Worm (Caenorhabditis elegans): Measurements from ENCODE around the gene ttr-34.
A peak's percentile ranks its signal among the peaks of the same experiment; 100 is the strongest.

DNA sequence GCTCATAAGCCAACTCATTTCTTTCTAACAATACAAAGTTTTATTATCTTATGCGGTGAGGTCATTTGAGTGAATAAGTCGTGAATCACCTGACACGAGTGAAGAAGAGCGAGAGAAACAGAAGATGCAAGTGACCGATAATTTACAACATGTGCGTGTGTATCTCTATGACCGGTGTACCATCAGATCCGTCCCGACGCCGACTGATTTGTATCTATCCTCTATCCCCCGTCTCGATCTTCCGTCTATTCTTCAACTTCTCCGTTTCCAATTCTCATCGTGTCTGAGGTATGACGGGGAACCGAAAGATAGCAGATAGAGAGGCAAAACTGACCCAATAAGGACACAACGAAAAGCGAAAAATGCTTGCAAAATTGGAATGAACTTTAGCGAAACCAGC, 1.8 kb downstream of the ttr-34 start, which contains the start of gene F09A5.3:
- peak; percentile 5 for TF ChIP-seq aha-1 (tag)
- no peak for TF ChIP-seq attf-4 (tag; optimal IDR thresholded peaks at IDR 0.05)
- no peak for TF ChIP-seq ztf-11 (tag; optimal IDR thresholded peaks at IDR 0.05)
- TF ChIP-seq nhr-28 (tag; optimal IDR thresholded peaks at IDR 0.05): peak; percentile 21
- TF ChIP-seq skn-1 (tag; optimal IDR thresholded peaks at IDR 0.05): no peak
- peak; percentile 31; the same call in 1 of the 2 replicates for TF ChIP-seq dmd-6 (GFP tag; IDR thresholded peaks at IDR 0.05)
- TF ChIP-seq lin-15B (tag; optimal IDR thresholded peaks at IDR 0.05): no peak
- TF ChIP-seq aly-2 (tag; optimal IDR thresholded peaks at IDR 0.05): no peak
- no peak for TF ChIP-seq zag-1 (tag; optimal IDR thresholded peaks at IDR 0.05)
- no peak for TF ChIP-seq nhr-76 (tag; optimal IDR thresholded peaks at IDR 0.05)
- TF ChIP-seq dve-1 (tag; optimal IDR thresholded peaks at IDR 0.05; ENCODE audit: insufficient read depth): peak; percentile 14
- peak; percentile 6 for TF ChIP-seq nhr-11 (tag; optimal IDR thresholded peaks at IDR 0.05)
- TF ChIP-seq pqm-1 (tag; optimal IDR thresholded peaks at IDR 0.05): no peak
- TF ChIP-seq nhr-237 (tag; optimal IDR thresholded peaks at IDR 0.05): no peak

Measured in whole organism, L4 larva.